Worm (Caenorhabditis elegans) whole organism, late embryonic: ENCODE results near the gene srg-40.

Source experiments
- F13H6.1 ChIP-seq: sonication (generic microtip); optimal IDR thresholded peaks from 2 replicates; lab custom pipeline; 2016; ENCODE audit warnings: missing genetic modification characterization, missing compliant biosample characterization
- ceh-31 ChIP-seq: sonication (generic microtip); optimal IDR thresholded peaks from 2 replicates; lab custom pipeline; 2016; ENCODE audit warnings: missing genetic modification characterization, missing compliant biosample characterization
- ceh-45 ChIP-seq: fragments of 200-800 bp; sonication (Bioruptor generic); IDR thresholded peaks from 2 replicates; pipeline ENCODE4 v1.3.6; 2022; ENCODE audit warnings: missing genetic modification reagents, missing genetic modification characterization, missing compliant biosample characterization
- dmd-4 ChIP-seq: sonication (generic microtip); optimal IDR thresholded peaks from 2 replicates; lab custom pipeline; 2016; ENCODE audit warnings: borderline replicate concordance, missing genetic modification characterization, missing compliant biosample characterization
- elt-2 ChIP-seq: sonication (generic microtip); optimal IDR thresholded peaks from 2 replicates; lab custom pipeline; 2016; ENCODE audit warnings: missing genetic modification reagents, missing genetic modification characterization, missing compliant biosample characterization
- fax-1 ChIP-seq: sonication (generic microtip); optimal IDR thresholded peaks from 2 replicates; lab custom pipeline; 2016; ENCODE audit warnings: missing genotype, missing genetic modification characterization, missing compliant biosample characterization
- fkh-6 ChIP-seq: sonication (generic microtip); optimal IDR thresholded peaks from 2 replicates; lab custom pipeline; 2016; ENCODE audit warnings: missing genetic modification characterization, missing compliant biosample characterization
- lim-6 ChIP-seq: sonication (generic microtip); optimal IDR thresholded peaks from 2 replicates; lab custom pipeline; 2016; ENCODE audit warnings: missing genetic modification characterization, missing compliant biosample characterization
- nhr-11 ChIP-seq: fragments of 150-350 bp; optimal IDR thresholded peaks from 2 replicates; lab custom pipeline; 2014; ENCODE audit warnings: missing biosample characterization, missing genetic modification characterization
- sox-2 ChIP-seq: fragments of 200-800 bp; sonication (Bioruptor generic); IDR thresholded peaks from 2 replicates; pipeline ENCODE4 v1.3.6; 2022; ENCODE audit warnings: missing genetic modification reagents, missing genetic modification characterization, missing compliant biosample characterization
- tbx-2 ChIP-seq: sonication (generic microtip); optimal IDR thresholded peaks from 2 replicates; lab custom pipeline; 2016; ENCODE audit warnings: missing genetic modification characterization, missing compliant biosample characterization
- unc-55 ChIP-seq: sonication (generic microtip); optimal IDR thresholded peaks from 2 replicates; lab custom pipeline; 2017; ENCODE audit warnings: missing biosample characterization, missing genetic modification reagents, missing genetic modification characterization

DNA sequence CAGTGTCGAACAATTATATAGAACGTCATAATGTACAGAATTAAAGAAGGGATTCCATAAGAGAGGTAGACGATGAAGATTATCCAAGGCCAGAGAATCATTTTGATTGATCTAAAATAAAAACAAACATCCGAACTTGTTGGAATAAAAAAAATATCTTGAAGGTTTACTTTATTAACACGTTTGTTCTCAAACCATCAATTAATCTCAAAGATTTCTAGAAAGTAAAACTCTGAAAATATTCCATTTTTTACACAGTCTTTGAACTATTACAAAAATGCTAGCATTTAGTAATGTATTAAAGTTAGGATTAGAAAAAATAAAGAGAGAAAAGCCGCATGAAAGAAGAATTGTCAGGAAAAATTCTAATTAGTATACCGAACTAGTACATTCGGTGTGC, at the start of gene srg-40:
- TF ChIP-seq lim-6 (tag; lab: Kevin White, UChicago) (no peak), unc-55 (GFP tag; lab: Kevin White, UChicago) (no peak), nhr-11 (tag; lab: Kevin White, UChicago) (no peak), sox-2 (GFP tag; lab: Robert Waterston, UW) (no peak), F13H6.1 (tag; lab: Kevin White, UChicago) (no peak), fax-1 (tag; lab: Kevin White, UChicago) (no peak), ceh-31 (tag; lab: Kevin White, UChicago) (no peak), fkh-6 (tag; lab: Kevin White, UChicago) (no peak), tbx-2 (no peak), ceh-45 (no peak), dmd-4 (tag; lab: Kevin White, UChicago) (no peak), elt-2 (tag; lab: Kevin White, UChicago) (no peak)
